Worm (Caenorhabditis elegans): Measurements from ENCODE around the gene ZC239.17.
"Not testable (repeated sequence)": the region's sequence is repeated elsewhere in the genome, so short reads cannot be mapped to it uniquely, and the experiment has no call there.

ce11 chrII:3215762-3216161 lies 9.9 kb downstream of the ZC239.17 start, which contains the start of gene ZC239.3:
- TF ChIP-seq elt-3 (tag; optimal IDR thresholded peaks at IDR 0.05); sptf-1 (tag; optimal IDR thresholded peaks at IDR 0.05); snpc-4 (tag; optimal IDR thresholded peaks at IDR 0.05); nhr-12 (tag; optimal IDR thresholded peaks at IDR 0.05); ztf-11 (tag; optimal IDR thresholded peaks at IDR 0.05); ham-2 (GFP tag; optimal IDR thresholded peaks at IDR 0.05): not testable (repeated sequence)

Measured in whole organism, mixed stage, embryonic.